Fruit fly (Drosophila melanogaster): ENCODE results near the gene nAChRbeta1.

DNA sequence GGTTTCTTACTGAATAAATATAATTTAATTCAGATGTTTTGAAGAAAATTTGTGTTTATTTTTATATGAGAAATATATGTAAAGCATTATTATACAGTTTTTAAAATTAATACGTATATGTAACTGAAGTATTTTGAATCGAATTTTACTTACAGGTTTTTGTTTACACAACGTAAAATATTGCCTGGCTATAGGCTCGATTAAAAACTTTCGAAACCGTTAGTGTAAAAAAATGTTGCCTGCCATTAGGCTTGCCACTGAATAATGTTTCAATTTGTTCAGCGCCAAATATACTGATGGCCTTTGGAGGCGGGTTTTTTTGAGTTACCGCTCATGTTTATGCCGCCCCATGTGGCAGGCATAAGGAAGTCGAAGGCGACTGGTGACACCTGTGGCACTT, 2.6 kb upstream of the nAChRbeta1 start:
- TF ChIP-seq psq (optimal IDR thresholded peaks at IDR 0.05) (no peak), CG8478 (optimal IDR thresholded peaks at IDR 0.05) (no peak), pan (optimal IDR thresholded peaks at IDR 0.05) (no peak), usp (GFP tag; optimal IDR thresholded peaks at IDR 0.05) (no peak)

Measured in whole organism.